Worm (Caenorhabditis elegans): ENCODE data around the gene R10H10.3.

Gene R10H10.3

ce11 chrIV:10342361-10342706, 46.0 kb upstream of the R10H10.3 start (continued):
- TF ChIP-seq mdl-1 (tag; optimal IDR thresholded peaks at IDR 0.05) (peak in 1 of 2 experiments; percentile 45), skn-1 (tag; optimal IDR thresholded peaks at IDR 0.05) (peak; percentile 51), C34B4.2 (tag; optimal IDR thresholded peaks at IDR 0.05) (no peak), unc-98 (GFP tag; IDR thresholded peaks at IDR 0.05) (no peak), tlp-1 (tag; optimal IDR thresholded peaks at IDR 0.05) (no peak), tbx-2 (tag; optimal IDR thresholded peaks at IDR 0.05) (peak; percentile 9), mef-2 (tag; optimal IDR thresholded peaks at IDR 0.05) (no peak), ztf-11 (tag; optimal IDR thresholded peaks at IDR 0.05) (no peak), unc-86 (tag; optimal IDR thresholded peaks at IDR 0.05) (no peak), dsc-1 (tag; optimal IDR thresholded peaks at IDR 0.05) (peak; percentile 64), lin-13 (GFP tag; optimal IDR thresholded peaks at IDR 0.05) (peak; percentile 8), jun-1 (tag; optimal IDR thresholded peaks at IDR 0.05) (peak; percentile 87), hlh-4 (tag; optimal IDR thresholded peaks at IDR 0.05) (no peak), efl-1 (optimal IDR thresholded peaks at IDR 0.05) (peak; percentile 28 to 33), efl-1 (GFP tag; optimal IDR thresholded peaks at IDR 0.05 in 1 of 2) (peak in 1 of 2 experiments; percentile 93), pax-3 (tag; optimal IDR thresholded peaks at IDR 0.05) (peak; percentile 78), Y116A8C.19 (tag; optimal IDR thresholded peaks at IDR 0.05; ENCODE audit: borderline replicate concordance) (no peak), lin-35 (GFP tag; optimal IDR thresholded peaks at IDR 0.05) (peak in 1 of 2 experiments; percentile 50), nhr-12 (tag; optimal IDR thresholded peaks at IDR 0.05) (no peak), nhr-47 (tag; optimal IDR thresholded peaks at IDR 0.05) (peak; percentile 67), elt-3 (tag; optimal IDR thresholded peaks at IDR 0.05) (peak in 3 of 6 experiments; percentile 39 to 90 (median 60)), ets-5 (GFP tag; IDR thresholded peaks at IDR 0.05) (no peak), nhr-85 (tag) (peak; percentile 68), nhr-71 (tag; optimal IDR thresholded peaks at IDR 0.05) (peak; percentile 85), pqm-1 (tag; optimal IDR thresholded peaks at IDR 0.05) (no peak), zag-1 (tag; optimal IDR thresholded peaks at IDR 0.05) (no peak), ceh-8 (GFP tag; optimal IDR thresholded peaks at IDR 0.05) (no peak), sptf-1 (tag; optimal IDR thresholded peaks at IDR 0.05) (no peak), nhr-19 (GFP tag; conservative IDR thresholded peaks at IDR 0.05) (peak; percentile 47), nhr-76 (tag; optimal IDR thresholded peaks at IDR 0.05) (no peak), fos-1 (tag; optimal IDR thresholded peaks at IDR 0.05) (peak; percentile 63), isw-1 (GFP tag; IDR thresholded peaks at IDR 0.05) (no peak), C16A3.4 (tag; optimal IDR thresholded peaks at IDR 0.05) (peak; percentile 46), nhr-237 (tag; optimal IDR thresholded peaks at IDR 0.05) (no peak), lin-14 (GFP tag; optimal IDR thresholded peaks at IDR 0.05) (peak; percentile 80), aly-2 (tag; optimal IDR thresholded peaks at IDR 0.05) (no peak), irx-1 (tag; optimal IDR thresholded peaks at IDR 0.05) (no peak)

- TF ChIP-seq egl-27 (tag; optimal IDR thresholded peaks at IDR 0.05): no peak
- no peak for TF ChIP-seq nhr-19 (GFP tag; conservative IDR thresholded peaks at IDR 0.05)
- no peak for TF ChIP-seq ceh-63 (GFP tag; optimal IDR thresholded peaks at IDR 0.05)
- TF ChIP-seq swsn-7 (tag; optimal IDR thresholded peaks at IDR 0.05): peak; percentile 46
- TF ChIP-seq fkh-10 (GFP tag; optimal IDR thresholded peaks at IDR 0.05): peak; percentile 15
- TF ChIP-seq blmp-1 (tag; optimal IDR thresholded peaks at IDR 0.05): no peak
- no peak for TF ChIP-seq ama-1 (optimal IDR thresholded peaks at IDR 0.05)
- no peak for TF ChIP-seq aly-2 (tag; optimal IDR thresholded peaks at IDR 0.05)
- TF ChIP-seq unc-98 (GFP tag; IDR thresholded peaks at IDR 0.05): no peak
- TF ChIP-seq fkh-8 (tag; optimal IDR thresholded peaks at IDR 0.05): peak; percentile 52
- TF ChIP-seq lin-14 (GFP tag; optimal IDR thresholded peaks at IDR 0.05): peak; percentile 80
- TF ChIP-seq unc-62 (GFP tag; optimal IDR thresholded peaks at IDR 0.05): no peak
- no peak for TF ChIP-seq fos-1 (tag; optimal IDR thresholded peaks at IDR 0.05)
- peak; percentile 70 for TF ChIP-seq rnt-1 (tag; optimal IDR thresholded peaks at IDR 0.05)
- TF ChIP-seq efl-3 (GFP tag; optimal IDR thresholded peaks at IDR 0.05): no peak
- TF ChIP-seq nhr-237 (tag; optimal IDR thresholded peaks at IDR 0.05): no peak
- TF ChIP-seq ets-5 (GFP tag; IDR thresholded peaks at IDR 0.05): no peak
- TF ChIP-seq isw-1 (GFP tag; IDR thresholded peaks at IDR 0.05): no peak
- TF ChIP-seq pqm-1 (tag; optimal IDR thresholded peaks at IDR 0.05): no peak
- no peak for TF ChIP-seq grh-1 (GFP tag; IDR thresholded peaks at IDR 0.05)
- TF ChIP-seq lsy-2 (tag; optimal IDR thresholded peaks at IDR 0.05): peak; percentile 28 to 43
- TF ChIP-seq Y116A8C.19 (tag; optimal IDR thresholded peaks at IDR 0.05; ENCODE audit: borderline replicate concordance): no peak
- no peak for TF ChIP-seq mef-2 (tag; optimal IDR thresholded peaks at IDR 0.05)
- TF ChIP-seq xbp-1 (tag; optimal IDR thresholded peaks at IDR 0.05): peak; percentile 23
- no peak for TF ChIP-seq snpc-4 (tag; optimal IDR thresholded peaks at IDR 0.05)
- no peak for TF ChIP-seq nhr-12 (tag; optimal IDR thresholded peaks at IDR 0.05)
- no peak for TF ChIP-seq sup-37 (GFP tag; optimal IDR thresholded peaks at IDR 0.05)
- TF ChIP-seq nhr-77 (tag; optimal IDR thresholded peaks at IDR 0.05): no peak
- TF ChIP-seq dpl-1 (GFP tag; optimal IDR thresholded peaks at IDR 0.05): no peak
These were observed 43.7 kb upstream of the R10H10.3 start for ce11 chrIV:10344621-10345020.
